Worm (Caenorhabditis elegans) whole organism, L4/young adult: ENCODE measurements around the gene T26G10.1.

ENCODE experiments used
- W03F9.2 ChIP-seq: fragments of 150-350 bp; optimal IDR thresholded peaks from 2 replicates; lab custom pipeline; 2014; ENCODE audit warnings: missing biosample characterization, missing genetic modification characterization
- dao-5 ChIP-seq: sonication (generic microtip); optimal IDR thresholded peaks from 2 replicates; lab custom pipeline; 2016; ENCODE audit warnings: missing genotype, missing genetic modification characterization, moderate library complexity, missing compliant biosample characterization
- him-1 ChIP-seq: sonication (generic microtip); optimal IDR thresholded peaks from 2 replicates; lab custom pipeline; 2016; ENCODE audit warnings: missing genotype, missing genetic modification reagents, missing genetic modification characterization, missing compliant biosample characterization

ce11 chrIII:9383496-9383895 is 22.9 kb downstream of the T26G10.1 start, which contains the start of gene tkr-1:
- no peak for TF ChIP-seq him-1 (tag; lab: Kevin White, UChicago)
- TF ChIP-seq W03F9.2 (tag; lab: Kevin White, UChicago): no peak
- TF ChIP-seq dao-5 (tag; lab: Kevin White, UChicago): no peak
